Worm (Caenorhabditis elegans): ENCODE results near the gene hoe-1.

ce11 chrIV:4748408-4749105 is 4.5 kb upstream of the hoe-1 start, which contains the start of gene cyc-2.1:
- TF ChIP-seq tra-4 (tag; optimal IDR thresholded peaks at IDR 0.05), result no peak
- peak; percentile 38 for TF ChIP-seq F13C5.2 (tag; optimal IDR thresholded peaks at IDR 0.05)
- no peak for TF ChIP-seq hmbx-1 (tag; optimal IDR thresholded peaks at IDR 0.05)
- TF ChIP-seq ceh-13 (GFP tag; optimal IDR thresholded peaks at IDR 0.05), result no peak
- no peak for TF ChIP-seq ets-7 (tag; optimal IDR thresholded peaks at IDR 0.05)
- peak; percentile 3 for TF ChIP-seq ama-1 (optimal IDR thresholded peaks at IDR 0.05)
- TF ChIP-seq hmg-4 (GFP tag; optimal IDR thresholded peaks at IDR 0.05), result peak; percentile 49
- no peak for TF ChIP-seq hnd-1 (tag; optimal IDR thresholded peaks at IDR 0.05)
- TF ChIP-seq B0310.2 (tag; optimal IDR thresholded peaks at IDR 0.05), result no peak
- no peak for TF ChIP-seq tbx-37 (GFP tag; conservative IDR thresholded peaks at IDR 0.05)
- 0 out of 2 replicates have a peak, but pooled peaks have one; percentile 31 for TF ChIP-seq tbx-11 (GFP tag; IDR thresholded peaks at IDR 0.05)
